Fruit fly (Drosophila melanogaster) whole organism, embryonic: ENCODE data around the gene CG6415.
A peak's percentile ranks its signal among the peaks of the same experiment; 100 is the strongest.

Experiments
- salm ChIP-seq: fragments of 200-800 bp; sonication (Bioruptor generic); optimal IDR thresholded peaks from 2 replicates; lab custom pipeline; 2018; ENCODE audit warnings: missing biosample characterization, mild to moderate bottlenecking, missing genetic modification characterization
- tna ChIP-seq: fragments of 200-800 bp; sonication (Bioruptor generic); IDR thresholded peaks from 2 replicates; pipeline ENCODE4 v1.3.6; 2022; ENCODE audit warnings: missing biosample characterization, missing genetic modification characterization; ENCODE audit not compliant: partially characterized antibody

DNA sequence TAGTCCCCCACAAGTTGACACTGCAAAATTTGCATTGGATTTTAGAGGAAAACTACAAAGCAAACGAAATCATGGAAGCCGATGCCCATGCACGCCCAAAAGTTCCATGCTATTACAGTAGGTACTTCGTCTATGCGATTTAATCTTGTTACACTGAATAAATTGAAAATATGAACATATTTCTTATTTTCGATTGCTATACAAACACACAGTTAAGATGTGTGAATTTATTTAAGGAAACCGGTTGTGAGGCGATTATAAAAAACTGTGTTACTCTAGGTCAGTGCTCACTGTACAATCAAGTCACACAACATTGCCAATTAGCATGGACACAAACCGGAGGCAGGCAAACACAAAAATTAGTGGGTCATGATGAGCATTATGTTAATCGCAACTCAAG, 37.8 kb upstream of the CG6415 start:
- TF ChIP-seq salm (peak; percentile 35), tna (no peak)
